Fruit fly (Drosophila melanogaster) S2 (cell line): Measurements from ENCODE around the gene CG2021.

ENCODE experiments used
- CG8478 ChIP-seq: fragments of >200 bp; optimal IDR thresholded peaks from 2 replicates; lab custom pipeline; 2018
- CTCF ChIP-seq, 2 experiments: fragments of >200 bp; optimal IDR thresholded peaks; 2 replicates each; lab custom pipeline; 2018

The CG2021 gene

dm6 chr3L:1774713-1775648 is 2.2 kb downstream of the CG2021 start, which contains the start of the genes CG13933 and PolD2:
TSS of gene CG13933 (minus strand) at chr3L:1775147.
TSS of gene PolD2 (plus strand) at chr3L:1775633.
- TF ChIP-seq CG8478: no peak
- TF ChIP-seq CTCF (optimal IDR thresholded peaks at IDR 0.05; lab: Kevin White, UChicago): no peak

- TF ChIP-seq CTCF (optimal IDR thresholded peaks at IDR 0.05; lab: Kevin White, UChicago): no peak
- no peak for TF ChIP-seq CG8478
Measured at dm6 chr3L:1772593-1772992, 4.6 kb downstream of the CG2021 start.

- TF ChIP-seq CG8478: no peak
- TF ChIP-seq CTCF (optimal IDR thresholded peaks at IDR 0.05; lab: Kevin White, UChicago): no peak
Measured at dm6 chr3L:1771658-1772057, 5.6 kb downstream of the CG2021 start, which contains the start of gene Dhc62B. TSS of gene Dhc62B (minus strand) at chr3L:1771758.

DNA sequence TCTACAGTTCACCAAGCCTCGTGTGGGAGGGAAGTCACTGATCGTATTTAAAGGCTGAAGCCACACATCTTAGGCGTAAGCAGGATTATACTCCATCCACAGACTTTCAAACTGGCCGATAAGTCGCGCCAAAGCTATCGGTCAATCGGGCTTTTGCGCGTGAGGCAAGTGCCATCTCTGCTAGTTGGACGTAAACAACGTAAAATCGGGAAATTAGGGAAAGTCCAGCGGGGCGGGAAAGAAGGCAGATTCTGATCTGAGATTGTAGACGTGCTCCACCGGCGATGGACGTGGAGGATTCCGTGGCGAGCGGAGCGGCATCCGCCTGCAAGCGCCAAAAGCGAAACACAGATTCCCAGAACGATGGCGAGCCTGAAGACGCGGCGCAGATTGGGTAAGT is 21.1 kb downstream of the CG2021 start, which contains the start of gene CG8001:
TSS of gene CG8001 (plus strand) at position 17 of the 400 bp plus-strand sequence.
- TF ChIP-seq CTCF (optimal IDR thresholded peaks at IDR 0.05; lab: Kevin White, UChicago): no peak

DNA sequence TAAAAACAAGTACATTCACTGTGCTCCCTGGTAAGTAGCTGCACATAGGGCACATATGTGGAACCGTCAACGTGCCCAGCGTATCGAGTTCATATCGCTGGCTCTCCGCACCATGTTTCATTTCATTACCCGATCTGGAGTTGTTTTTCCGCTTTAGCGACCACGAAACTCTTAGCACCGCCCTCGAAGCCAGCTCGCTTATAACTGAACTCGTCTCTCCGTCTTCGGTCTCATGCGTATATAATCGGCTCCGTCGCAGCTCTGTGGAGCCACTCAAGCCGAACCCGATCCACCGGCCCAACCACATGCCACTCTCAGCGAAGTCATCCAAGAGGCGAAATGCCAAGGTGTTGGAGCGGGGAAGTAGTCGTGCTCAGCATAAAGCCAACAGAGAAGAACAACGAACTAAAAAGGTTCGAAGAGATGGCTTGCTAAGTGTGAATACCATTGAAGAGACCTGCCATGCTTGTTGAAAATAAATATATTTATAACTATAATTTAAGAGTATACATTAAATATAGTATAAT is 21.7 kb downstream of the CG2021 start, which contains the start of gene Cht2:
TSS of gene Cht2 (minus strand) at position 477 of the 527 bp plus-strand sequence.
- TF ChIP-seq CTCF (optimal IDR thresholded peaks at IDR 0.05; lab: Kevin White, UChicago): no peak
- no peak for TF ChIP-seq CG8478

DNA sequence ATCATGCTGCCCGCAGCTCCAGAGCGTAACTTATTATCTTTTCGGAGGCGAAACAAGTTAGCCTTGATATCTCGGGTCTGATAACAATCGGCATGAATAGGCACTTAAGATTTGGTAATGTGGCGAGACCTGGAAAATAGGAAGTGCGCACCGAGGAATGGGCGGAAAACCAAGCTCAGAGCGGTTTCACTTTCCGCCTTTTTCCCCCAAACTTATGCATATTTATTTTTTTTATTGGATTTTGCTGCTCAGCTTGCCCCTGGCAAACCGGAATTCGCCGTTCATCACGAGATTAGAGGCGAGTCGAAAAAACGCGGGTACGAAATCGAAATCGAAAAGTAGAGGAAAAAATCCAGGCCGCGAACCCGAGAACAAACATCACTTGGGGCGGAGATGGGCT is 22.3 kb downstream of the CG2021 start:
- TF ChIP-seq CTCF (optimal IDR thresholded peaks at IDR 0.05; lab: Kevin White, UChicago): no peak

DNA sequence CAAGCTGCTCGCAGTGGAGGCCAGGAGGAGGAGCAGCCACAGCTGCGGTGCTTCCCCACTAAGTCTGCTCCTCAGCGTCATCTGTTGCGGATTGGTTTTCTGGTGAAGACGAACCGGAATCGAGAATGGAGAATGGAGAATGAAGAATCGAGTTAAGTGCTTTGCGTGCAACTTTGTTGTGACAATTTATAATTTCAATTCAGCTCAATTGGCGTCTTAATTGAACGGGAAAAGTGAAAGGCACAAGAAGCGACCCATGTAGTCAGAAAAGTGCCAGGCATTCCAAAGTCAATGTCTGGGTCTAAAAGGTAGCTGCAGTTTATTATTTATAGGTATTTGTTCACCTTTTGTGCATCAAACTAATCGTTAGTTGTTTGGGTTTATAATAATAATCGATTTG is 22.9 kb downstream of the CG2021 start:
- TF ChIP-seq CTCF (optimal IDR thresholded peaks at IDR 0.05; lab: Kevin White, UChicago): no peak
- no peak for TF ChIP-seq CG8478

dm6 chr3L:1748218-1748617 is 29.0 kb downstream of the CG2021 start:
- no peak for TF ChIP-seq CG8478
- TF ChIP-seq CTCF (optimal IDR thresholded peaks at IDR 0.05; lab: Kevin White, UChicago): no peak

DNA sequence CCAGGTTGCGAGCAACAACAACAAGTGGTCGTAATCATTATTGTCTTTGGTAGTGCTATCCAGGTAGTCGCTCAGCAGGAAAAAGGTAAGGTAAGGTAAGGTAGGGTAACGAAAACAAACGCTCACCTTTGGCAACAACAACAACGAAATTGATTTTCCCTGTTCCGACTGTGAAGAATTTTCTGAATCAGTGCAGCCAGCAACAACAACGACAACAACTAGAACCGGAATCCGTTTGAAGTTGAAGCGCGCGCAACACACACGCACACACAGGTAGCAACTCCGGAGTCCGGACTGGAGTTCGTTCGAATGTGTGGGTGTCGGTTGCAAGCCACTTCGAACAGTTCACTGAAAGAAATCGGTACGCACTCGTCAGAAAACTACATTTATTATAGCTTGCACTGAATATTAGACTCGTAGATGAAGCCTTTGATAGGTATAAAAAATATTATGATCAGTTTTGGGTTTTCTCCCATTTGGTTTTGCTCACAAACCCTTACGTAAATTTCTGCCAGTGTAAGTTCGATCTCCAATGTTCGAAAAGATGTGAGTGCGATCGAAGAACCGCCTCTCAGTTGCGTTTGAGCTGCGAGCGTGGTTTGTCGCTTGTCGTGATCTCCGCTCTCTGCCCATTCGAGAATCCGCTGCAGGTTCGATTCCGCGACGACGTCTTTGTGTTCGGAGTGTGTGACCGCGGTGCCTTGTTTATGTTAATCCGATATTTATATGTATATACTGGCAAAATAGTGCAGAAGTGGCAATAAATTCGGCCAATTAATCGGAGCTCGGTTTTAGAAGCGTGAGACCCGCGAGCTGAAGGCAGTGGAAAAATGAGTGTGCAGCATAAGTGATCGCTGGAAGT is 30.6 kb downstream of the CG2021 start, which contains the start of gene CG13921:
TSS of gene CG13921 (plus strand) at position 570 of the 862 bp plus-strand sequence.
- TF ChIP-seq CG8478: no peak
- no peak for TF ChIP-seq CTCF (optimal IDR thresholded peaks at IDR 0.05; lab: Kevin White, UChicago)

DNA sequence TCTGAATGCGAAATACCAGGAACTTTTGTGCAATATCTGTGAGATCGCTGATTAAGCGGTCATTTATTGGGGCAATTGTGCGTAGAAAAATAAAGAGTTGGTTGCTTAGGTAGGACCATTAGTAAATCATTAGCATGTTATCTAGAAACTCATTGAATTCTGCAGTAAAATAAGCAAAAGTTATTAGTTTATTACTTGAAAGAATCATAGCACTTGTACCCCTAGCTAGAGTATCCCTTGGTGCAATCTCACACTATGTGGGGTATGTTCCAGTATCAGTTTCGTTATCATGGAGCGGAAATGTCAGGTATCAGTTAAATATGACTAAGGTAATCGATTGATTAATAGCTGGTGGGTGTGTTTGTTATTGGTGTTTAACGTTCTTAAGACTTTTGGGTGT is 31.8 kb downstream of the CG2021 start:
- TF ChIP-seq CTCF (optimal IDR thresholded peaks at IDR 0.05; lab: Kevin White, UChicago) (no peak), CG8478 (no peak)

dm6 chr3L:1742552-1743097 is 34.6 kb downstream of the CG2021 start:
- TF ChIP-seq CG8478: no peak
- no peak for TF ChIP-seq CTCF (optimal IDR thresholded peaks at IDR 0.05; lab: Kevin White, UChicago)

DNA sequence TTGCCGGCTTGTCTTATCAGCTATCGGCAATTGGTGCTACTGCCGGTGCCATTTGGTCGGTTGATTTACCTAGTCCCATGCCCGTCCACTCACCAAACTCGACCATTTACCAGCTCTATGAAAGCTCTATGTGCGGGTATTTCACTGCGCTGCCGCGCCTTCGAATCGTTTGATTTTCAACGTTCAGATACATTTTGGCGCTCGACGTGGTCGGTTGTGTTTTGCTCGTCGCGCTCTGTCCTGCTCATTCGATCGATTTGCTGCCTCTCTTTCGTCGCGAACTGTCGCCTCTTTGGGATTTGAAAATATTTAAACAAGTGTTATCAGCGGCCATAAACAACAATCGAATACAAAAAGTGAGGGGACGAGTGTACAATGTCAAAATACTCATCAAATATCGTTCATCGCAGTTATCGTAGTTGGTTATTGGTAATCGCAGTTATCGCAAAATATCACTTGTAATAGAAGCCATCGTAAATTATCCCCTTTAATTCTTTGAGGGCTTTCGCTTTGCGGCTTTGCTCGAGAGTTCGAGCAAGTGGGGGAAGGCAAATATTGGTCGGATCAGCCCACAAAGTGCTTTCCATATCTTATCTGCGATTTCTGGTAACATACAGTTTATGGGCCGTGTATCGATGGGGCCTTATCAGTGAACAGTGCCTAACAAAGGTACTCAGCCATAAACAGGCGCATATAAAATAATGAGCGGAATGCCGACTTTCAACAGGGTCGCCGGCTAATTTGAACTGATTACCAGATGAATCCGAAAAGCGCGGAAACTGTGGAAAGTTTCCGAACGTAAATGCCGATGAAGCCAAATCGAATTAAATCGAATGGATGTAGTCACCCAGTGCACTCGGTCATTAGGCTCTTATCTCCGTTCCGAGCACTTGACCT is 35.3 kb downstream of the CG2021 start:
- TF ChIP-seq CTCF (optimal IDR thresholded peaks at IDR 0.05; lab: Kevin White, UChicago) (no peak), CG8478 (no peak)

DNA sequence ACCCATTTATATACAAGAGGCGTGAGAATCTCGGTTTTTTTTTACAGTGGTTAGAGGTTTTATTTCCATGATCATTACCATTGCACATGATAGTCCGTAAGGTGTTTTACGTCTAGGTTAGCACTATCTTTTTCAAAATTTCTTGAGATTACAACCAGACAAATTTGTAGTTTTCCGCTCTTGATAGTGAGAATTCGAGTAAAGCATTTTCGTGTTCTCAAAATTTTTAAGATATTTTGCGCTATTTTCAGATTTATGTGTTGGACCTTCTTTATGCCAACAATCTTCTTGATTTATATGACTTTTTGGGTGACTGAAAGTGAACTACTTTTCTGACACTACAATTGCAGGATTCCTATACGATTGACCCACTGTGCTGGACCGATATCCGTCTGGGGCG is 36.1 kb downstream of the CG2021 start:
- TF ChIP-seq CTCF (optimal IDR thresholded peaks at IDR 0.05; lab: Kevin White, UChicago): no peak
- no peak for TF ChIP-seq CG8478
